Fruit fly (Drosophila melanogaster): ENCODE measurements around the gene CecB.

The CecB gene

DNA sequence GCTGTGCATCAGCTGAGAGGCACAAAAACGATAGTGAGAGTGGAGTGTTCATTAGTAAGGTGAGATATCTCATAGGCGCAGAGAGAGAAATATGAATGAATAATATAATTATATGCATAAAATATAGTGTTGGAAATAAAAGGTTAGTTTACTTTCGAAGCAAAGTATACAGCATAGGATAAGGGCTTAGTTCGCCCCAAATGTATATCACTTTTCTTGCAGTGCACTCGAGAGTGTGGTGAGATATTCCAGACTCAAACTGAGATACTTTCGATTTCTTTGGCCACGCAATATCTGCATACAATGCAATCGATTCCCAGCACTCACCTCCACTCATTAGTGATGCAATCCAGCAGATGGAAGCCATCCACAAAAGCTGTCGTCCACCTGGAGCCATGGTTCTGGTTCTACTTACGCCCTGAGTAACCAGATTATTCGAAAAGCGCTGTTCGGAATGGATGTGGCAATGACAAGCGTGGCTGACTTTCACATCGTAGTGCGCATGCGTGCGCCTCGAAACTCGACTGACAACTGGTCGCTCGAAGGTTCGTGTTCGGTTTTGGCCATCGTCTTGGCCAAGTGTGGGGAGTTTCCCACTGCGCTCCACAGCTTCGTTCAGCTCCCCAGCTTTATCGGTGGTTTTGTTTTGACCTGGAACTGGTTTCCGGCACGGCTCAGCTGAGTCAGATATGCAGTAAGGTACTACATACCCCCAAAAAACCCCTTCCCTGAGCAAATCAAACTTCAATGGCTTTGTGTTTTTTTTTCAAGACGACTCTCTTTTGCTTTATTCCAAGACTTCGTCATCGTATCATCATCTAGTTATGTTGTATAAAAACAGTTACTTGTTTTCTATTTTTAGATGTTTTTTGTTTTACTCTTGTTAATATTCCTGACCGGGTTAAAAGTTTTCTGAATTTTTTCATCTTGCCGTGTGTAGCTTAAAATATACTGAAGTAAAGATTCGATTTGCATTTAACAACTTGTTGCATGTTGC is 42.6 kb downstream of the CecB start, which contains the start of gene Rsod:
Gene Rsod (minus strand): TSS at position 537 of the 997 bp plus-strand sequence.
- peak; percentile 70 for TF ChIP-seq CG15710 (tag; optimal IDR thresholded peaks at IDR 0.05)
- peak; percentile 95 for TF ChIP-seq Ets98B (GFP tag; IDR thresholded peaks at IDR 0.05)
- TF ChIP-seq D1 (tag; optimal IDR thresholded peaks at IDR 0.05): peak; percentile 13
- TF ChIP-seq CG13204 (GFP tag; optimal IDR thresholded peaks at IDR 0.05): no peak
- TF ChIP-seq fd96Ca (GFP tag; IDR thresholded peaks at IDR 0.05): peak; percentile 92
- TF ChIP-seq EcR (GFP tag; optimal IDR thresholded peaks at IDR 0.05): peak; percentile 27
- peak; percentile 87 for TF ChIP-seq Pif1B (GFP tag; optimal IDR thresholded peaks at IDR 0.05)
- peak; percentile 91 for TF ChIP-seq rn (GFP tag; IDR thresholded peaks at IDR 0.05)
- TF ChIP-seq gl (tag; optimal IDR thresholded peaks at IDR 0.05): peak; percentile 21
- TF ChIP-seq CG17806 (tag; optimal IDR thresholded peaks at IDR 0.05): peak; percentile 73
- peak; percentile 81 for TF ChIP-seq Snoo (tag; optimal IDR thresholded peaks at IDR 0.05)
- TF ChIP-seq CG4496 (GFP tag; IDR thresholded peaks at IDR 0.05): peak; percentile 96
- TF ChIP-seq CG8159 (tag; optimal IDR thresholded peaks at IDR 0.05): peak; percentile 72
- peak; percentile 93 for TF ChIP-seq CG32121 (GFP tag; IDR thresholded peaks at IDR 0.05)
- TF ChIP-seq CG34367 (tag; optimal IDR thresholded peaks at IDR 0.05): peak; percentile 67
- TF ChIP-seq Pif1A (GFP tag; optimal IDR thresholded peaks at IDR 0.05): peak; percentile 86
- peak; percentile 72 for TF ChIP-seq CG9948 (tag; optimal IDR thresholded peaks at IDR 0.05)
- peak; percentile 86 for TF ChIP-seq CG14655 (GFP tag; optimal IDR thresholded peaks at IDR 0.05)
- peak; percentile 80 for TF ChIP-seq CG8301 (tag; optimal IDR thresholded peaks at IDR 0.05)
- TF ChIP-seq CG10348 (GFP tag; IDR thresholded peaks at IDR 0.05): peak; percentile 59
- TF ChIP-seq CG12605 (GFP tag; IDR thresholded peaks at IDR 0.05): peak; percentile 90

DNA sequence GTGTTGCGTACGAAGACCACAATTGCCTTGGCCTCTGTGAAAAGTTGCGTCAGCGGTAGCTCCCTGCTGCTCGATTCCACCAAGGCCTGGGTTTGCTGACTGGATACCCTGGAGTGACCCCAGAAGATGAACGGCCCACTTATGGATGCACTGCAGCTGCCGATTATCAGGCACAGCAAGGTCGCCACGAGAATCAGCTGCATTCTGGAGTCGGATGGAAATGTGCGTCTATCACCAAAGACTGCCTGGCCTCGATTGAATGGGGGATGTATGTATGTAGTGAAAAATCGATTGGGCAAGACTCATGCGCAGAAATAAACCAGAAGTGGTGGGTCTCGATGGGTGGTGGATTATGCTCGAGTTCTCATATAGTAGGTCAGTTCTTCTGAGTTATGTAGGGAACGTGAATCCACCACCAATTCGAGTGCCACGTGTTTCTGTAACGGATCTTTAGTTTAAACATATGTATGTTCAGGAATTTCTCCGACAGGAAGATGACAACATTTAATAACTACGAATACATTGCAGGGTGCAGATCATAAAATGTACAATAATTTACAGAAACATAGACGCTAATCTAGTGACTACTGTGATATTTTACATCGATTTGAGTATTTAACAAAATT is 47.3 kb downstream of the CecB start, which contains the start of gene VhaAC45RP:
Gene VhaAC45RP (minus strand): TSS at position 261 of the 626 bp plus-strand sequence.
- TF ChIP-seq CG32121 (GFP tag; IDR thresholded peaks at IDR 0.05) (no peak), CG17806 (tag; optimal IDR thresholded peaks at IDR 0.05) (no peak), CG9948 (tag; optimal IDR thresholded peaks at IDR 0.05) (no peak), CG8301 (tag; optimal IDR thresholded peaks at IDR 0.05) (no peak), EcR (GFP tag; optimal IDR thresholded peaks at IDR 0.05) (no peak), CG12605 (GFP tag; IDR thresholded peaks at IDR 0.05) (no peak), CG15710 (tag; optimal IDR thresholded peaks at IDR 0.05) (no peak), Pif1A (GFP tag; optimal IDR thresholded peaks at IDR 0.05) (no peak), CG34367 (tag; optimal IDR thresholded peaks at IDR 0.05) (no peak), CG13204 (GFP tag; optimal IDR thresholded peaks at IDR 0.05) (no peak), Pif1B (GFP tag; optimal IDR thresholded peaks at IDR 0.05) (no peak), rn (GFP tag; IDR thresholded peaks at IDR 0.05) (no peak), CG8159 (tag; optimal IDR thresholded peaks at IDR 0.05) (no peak), Snoo (tag; optimal IDR thresholded peaks at IDR 0.05) (no peak)

DNA sequence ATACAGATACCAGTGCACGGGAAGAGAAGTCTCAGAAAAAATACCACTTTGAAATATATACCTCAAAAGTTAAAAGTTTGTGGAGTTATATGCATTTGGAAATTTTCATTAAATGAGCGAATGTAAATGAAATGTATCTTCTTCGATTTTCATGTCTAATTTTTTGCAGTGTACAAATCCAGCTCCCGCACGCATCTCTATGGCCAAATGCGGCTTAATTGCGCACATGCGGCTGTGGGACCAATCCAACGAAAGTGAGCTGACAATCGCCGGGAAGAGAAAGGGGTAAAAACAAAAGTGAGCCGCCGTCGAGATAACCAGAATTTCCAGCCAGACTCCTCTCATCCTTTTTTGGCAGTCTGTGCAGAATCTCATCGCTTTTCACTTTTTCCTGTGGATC is 49.4 kb downstream of the CecB start:
- TF ChIP-seq CG9948 (tag; optimal IDR thresholded peaks at IDR 0.05): peak; percentile 5
- no peak for TF ChIP-seq EcR (GFP tag; optimal IDR thresholded peaks at IDR 0.05)
- TF ChIP-seq CG14655 (GFP tag; optimal IDR thresholded peaks at IDR 0.05): peak; percentile 77
- TF ChIP-seq Pif1A (GFP tag; optimal IDR thresholded peaks at IDR 0.05): peak; percentile 46
- peak; percentile 92 for TF ChIP-seq CG32121 (GFP tag; IDR thresholded peaks at IDR 0.05)
- TF ChIP-seq Snoo (tag; optimal IDR thresholded peaks at IDR 0.05): peak; percentile 12
- peak; percentile 87 for TF ChIP-seq Ets98B (GFP tag; IDR thresholded peaks at IDR 0.05)
- peak; percentile 70 for TF ChIP-seq CG12605 (GFP tag; IDR thresholded peaks at IDR 0.05)
- peak; percentile 88 for TF ChIP-seq CG4496 (GFP tag; IDR thresholded peaks at IDR 0.05)
- TF ChIP-seq fd96Ca (GFP tag; IDR thresholded peaks at IDR 0.05): peak; percentile 85
- no peak for TF ChIP-seq CG13204 (GFP tag; optimal IDR thresholded peaks at IDR 0.05)
- no peak for TF ChIP-seq CG8159 (tag; optimal IDR thresholded peaks at IDR 0.05)
- TF ChIP-seq gl (tag; optimal IDR thresholded peaks at IDR 0.05): no peak
- TF ChIP-seq rn (GFP tag; IDR thresholded peaks at IDR 0.05): peak; percentile 59; the same call in 1 of the 2 replicates
- peak; percentile 72 for TF ChIP-seq CG8301 (tag; optimal IDR thresholded peaks at IDR 0.05)
- TF ChIP-seq CG34367 (tag; optimal IDR thresholded peaks at IDR 0.05): no peak
- peak; percentile 32 for TF ChIP-seq CG17806 (tag; optimal IDR thresholded peaks at IDR 0.05)
- TF ChIP-seq Pif1B (GFP tag; optimal IDR thresholded peaks at IDR 0.05): peak; percentile 57
- no peak for TF ChIP-seq D1 (tag; optimal IDR thresholded peaks at IDR 0.05)
- no peak for TF ChIP-seq CG15710 (tag; optimal IDR thresholded peaks at IDR 0.05)

Measured in whole organism, pupa.